Worm (Caenorhabditis elegans) whole organism, L3 larva: ENCODE data around the gene F37A8.1.

ENCODE experiments used
- R02D3.7 ChIP-seq: fragments of 150-350 bp; optimal IDR thresholded peaks from 2 replicates; lab custom pipeline; 2014; ENCODE audit warnings: missing biosample characterization, missing genetic modification characterization
- ZK546.5 ChIP-seq: sonication (generic microtip); optimal IDR thresholded peaks from 2 replicates; lab custom pipeline; 2017; ENCODE audit warnings: missing biosample characterization, missing genetic modification characterization
- ama-1 ChIP-seq: fragments of 150-350 bp; optimal IDR thresholded peaks from 2 replicates; lab custom pipeline; 2018
- ceh-16 ChIP-seq: sonication (generic microtip); optimal IDR thresholded peaks from 2 replicates; lab custom pipeline; 2017; ENCODE audit warnings: missing biosample characterization, missing genetic modification characterization
- ceh-9 ChIP-seq: sonication (generic microtip); optimal IDR thresholded peaks from 2 replicates; lab custom pipeline; 2018; ENCODE audit warnings: missing biosample characterization, missing genetic modification characterization
- daf-12 ChIP-seq: fragments of 150-350 bp; optimal IDR thresholded peaks from 2 replicates; lab custom pipeline; 2014; ENCODE audit warnings: missing biosample characterization, missing genetic modification reagents, missing genetic modification characterization
- egl-27 ChIP-seq: sonication (generic microtip); optimal IDR thresholded peaks from 4 replicates; lab custom pipeline; 2017; ENCODE audit warnings: missing biosample characterization, missing genetic modification reagents, missing genetic modification characterization
- egl-5 ChIP-seq: fragments of 150-350 bp; optimal IDR thresholded peaks from 2 replicates; lab custom pipeline; 2017; ENCODE audit warnings: missing biosample characterization, missing genetic modification reagents, missing genetic modification characterization, inconsistent platforms
- elt-1 ChIP-seq: fragments of 150-350 bp; optimal IDR thresholded peaks from 2 replicates; lab custom pipeline; 2014; ENCODE audit warnings: missing biosample characterization, missing genetic modification characterization
- elt-2 ChIP-seq: sonication (generic microtip); optimal IDR thresholded peaks from 2 replicates; lab custom pipeline; 2016; ENCODE audit warnings: missing genetic modification reagents, mild to moderate bottlenecking, missing genetic modification characterization, missing compliant biosample characterization
- elt-3 ChIP-seq, 3 experiments: fragments of 150-350 bp in 1 of 3; sonication (generic microtip) in 2 of 3; optimal IDR thresholded peaks; 2 replicates in 2 of 3; 4 replicates in 1 of 3; lab custom pipeline; 2014 to 2017; ENCODE audit warnings: missing biosample characterization in 3 of 3, missing genetic modification characterization in 3 of 3
- eor-1 ChIP-seq, 2 experiments: fragments of 150-350 bp; optimal IDR thresholded peaks; 2 replicates each; lab custom pipeline; 2014 to 2018; ENCODE audit warnings: missing biosample characterization in 2 of 2, missing genetic modification characterization in 2 of 2
- fos-1 ChIP-seq: fragments of 150-350 bp; optimal IDR thresholded peaks from 2 replicates; lab custom pipeline; 2014; ENCODE audit warnings: missing biosample characterization, missing genetic modification characterization
- hmg-11 ChIP-seq: sonication (generic microtip); optimal IDR thresholded peaks from 2 replicates; lab custom pipeline; 2016; ENCODE audit warnings: missing genetic modification characterization, missing compliant biosample characterization
- jun-1 ChIP-seq: fragments of 150-350 bp; optimal IDR thresholded peaks from 2 replicates; lab custom pipeline; 2014; ENCODE audit warnings: missing biosample characterization, missing genetic modification reagents, missing genetic modification characterization
- lin-15B ChIP-seq: fragments of 150-350 bp; optimal IDR thresholded peaks from 2 replicates; lab custom pipeline; 2014; ENCODE audit warnings: missing biosample characterization, missing genetic modification characterization
- lsy-12 ChIP-seq: sonication (generic microtip); optimal IDR thresholded peaks from 2 replicates; lab custom pipeline; 2016; ENCODE audit warnings: mild to moderate bottlenecking, missing genetic modification characterization, missing compliant biosample characterization
- nfya-1 ChIP-seq: sonication (generic microtip); optimal IDR thresholded peaks from 2 replicates; lab custom pipeline; 2017; ENCODE audit warnings: missing genetic modification characterization, mild to moderate bottlenecking, missing compliant biosample characterization, antibody characterized with exemption, moderate library complexity; ENCODE audit not compliant: insufficient read depth
- nhr-11 ChIP-seq: fragments of 150-350 bp; optimal IDR thresholded peaks from 2 replicates; lab custom pipeline; 2014; ENCODE audit warnings: missing biosample characterization, missing genetic modification characterization
- nhr-12 ChIP-seq: fragments of 150-350 bp; optimal IDR thresholded peaks from 2 replicates; lab custom pipeline; 2014; ENCODE audit warnings: missing biosample characterization, missing genetic modification characterization
- nhr-237 ChIP-seq: fragments of 150-350 bp; optimal IDR thresholded peaks from 2 replicates; lab custom pipeline; 2014; ENCODE audit warnings: missing biosample characterization, missing genetic modification characterization
- nhr-25 ChIP-seq: sonication (generic microtip); optimal IDR thresholded peaks from 2 replicates; lab custom pipeline; 2017; ENCODE audit warnings: missing biosample characterization, missing genetic modification characterization
- nhr-28 ChIP-seq: fragments of 150-350 bp; optimal IDR thresholded peaks from 2 replicates; lab custom pipeline; 2014; ENCODE audit warnings: missing biosample characterization, missing genetic modification characterization
- nhr-43 ChIP-seq: sonication (generic microtip); optimal IDR thresholded peaks from 2 replicates; lab custom pipeline; 2016; ENCODE audit warnings: mild to moderate bottlenecking, missing genetic modification characterization, missing compliant biosample characterization; ENCODE audit not compliant: poor library complexity, severe bottlenecking
- nhr-67 ChIP-seq: fragments of 150-350 bp; optimal IDR thresholded peaks from 2 replicates; lab custom pipeline; 2014; ENCODE audit warnings: missing biosample characterization, missing genetic modification characterization
- pha-4 ChIP-seq: fragments of 150-350 bp; optimal IDR thresholded peaks from 2 replicates; lab custom pipeline; 2014; ENCODE audit warnings: missing biosample characterization, missing genetic modification reagents, missing genetic modification characterization
- pqm-1 ChIP-seq: fragments of 150-350 bp; optimal IDR thresholded peaks from 2 replicates; lab custom pipeline; 2017; ENCODE audit warnings: missing biosample characterization, missing genetic modification characterization, inconsistent platforms
- sea-2 ChIP-seq: fragments of 150-350 bp; sonication (generic microtip); optimal IDR thresholded peaks from 4 replicates; lab custom pipeline; 2014; ENCODE audit warnings: missing biosample characterization, missing genetic modification reagents, missing genetic modification characterization
- skn-1 ChIP-seq: fragments of 150-350 bp; optimal IDR thresholded peaks from 2 replicates; lab custom pipeline; 2014; ENCODE audit warnings: missing biosample characterization, missing genetic modification characterization
- tbx-2 ChIP-seq: sonication (generic microtip); optimal IDR thresholded peaks from 2 replicates; lab custom pipeline; 2016; ENCODE audit warnings: mild to moderate bottlenecking, missing genetic modification characterization, missing compliant biosample characterization
- unc-62 ChIP-seq: fragments of 150-350 bp; sonication (generic microtip); optimal IDR thresholded peaks from 4 replicates; lab custom pipeline; 2014; ENCODE audit warnings: missing biosample characterization, missing genetic modification reagents, missing genetic modification characterization
- ztf-4 ChIP-seq: fragments of 150-350 bp; optimal IDR thresholded peaks from 2 replicates; lab custom pipeline; 2014; ENCODE audit warnings: missing biosample characterization, missing genetic modification characterization

Gene F37A8.1

DNA sequence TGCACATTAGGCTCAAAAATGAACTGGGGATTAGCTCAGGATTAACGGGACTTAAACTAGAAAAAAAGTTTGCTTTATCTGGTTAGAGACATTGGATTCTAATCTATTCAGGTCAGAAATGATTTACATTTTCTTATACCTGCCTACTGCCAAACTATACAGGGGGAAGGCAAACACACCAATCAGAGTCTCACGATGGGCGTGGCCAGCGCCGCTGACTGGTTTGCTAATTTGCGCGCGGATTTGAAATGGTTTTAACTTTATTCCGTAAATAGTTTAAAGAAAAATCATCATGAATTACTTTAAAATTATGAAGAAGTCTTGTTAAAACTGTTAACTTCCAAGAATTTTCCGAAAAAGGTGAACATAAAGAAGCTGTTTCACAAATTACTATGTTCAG lies 29.9 kb upstream of the F37A8.1 start:
- no peak for TF ChIP-seq unc-62 (GFP tag; lab: Kevin White, UChicago)
- peak; percentile 84 for TF ChIP-seq nfya-1 (tag; lab: Kevin White, UChicago)
- TF ChIP-seq, all 47 proteins: peak for 1

- TF ChIP-seq hmg-11 (tag; lab: Kevin White, UChicago) (peak; percentile 62), nhr-28 (tag; lab: Kevin White, UChicago) (no peak), nfya-1 (tag; lab: Kevin White, UChicago) (peak; percentile 39), lin-15B (tag; lab: Kevin White, UChicago) (peak; percentile 40)
Observed at ce11 chrIII:3898850-3899249, 29.4 kb upstream of the F37A8.1 start.

ce11 chrIII:3901542-3901941 lies 26.7 kb upstream of the F37A8.1 start, which contains the start of gene tir-1:
TSS of gene tir-1 (minus strand) at chrIII:3901642.
- TF ChIP-seq elt-3 (tag; optimal IDR thresholded peaks at IDR 0.05; lab: Kevin White, UChicago) (no peak), nhr-25 (tag; lab: Kevin White, UChicago) (no peak), daf-12 (tag; lab: Kevin White, UChicago) (no peak), elt-1 (tag; lab: Kevin White, UChicago) (no peak), nhr-43 (tag; lab: Kevin White, UChicago) (no peak), ceh-16 (tag; lab: Kevin White, UChicago) (no peak), egl-27 (tag; lab: Kevin White, UChicago) (no peak), nhr-12 (no peak), ZK546.5 (no peak), tbx-2 (tag; lab: Kevin White, UChicago) (no peak), elt-2 (tag; lab: Kevin White, UChicago) (no peak), pqm-1 (tag; lab: Kevin White, UChicago) (no peak)
- TF ChIP-seq, all 47 proteins: peak for 0

- TF ChIP-seq pqm-1 (tag; lab: Kevin White, UChicago): no peak
- no peak for TF ChIP-seq nhr-12
- TF ChIP-seq nfya-1 (tag; lab: Kevin White, UChicago): peak; percentile 13
- TF ChIP-seq lsy-12 (tag; lab: Kevin White, UChicago): peak; percentile 40
- TF ChIP-seq fos-1 (tag; lab: Kevin White, UChicago): no peak
- TF ChIP-seq hmg-11 (tag; lab: Kevin White, UChicago): no peak
- no peak for TF ChIP-seq R02D3.7 (tag; lab: Kevin White, UChicago)
- TF ChIP-seq elt-2 (tag; lab: Kevin White, UChicago): peak; percentile 11
- TF ChIP-seq egl-5 (tag; lab: Kevin White, UChicago): no peak
- TF ChIP-seq eor-1 (tag; optimal IDR thresholded peaks at IDR 0.05; lab: Kevin White, UChicago): no peak
- no peak for TF ChIP-seq sea-2 (GFP tag; lab: Kevin White, UChicago)
- TF ChIP-seq unc-62 (GFP tag; lab: Kevin White, UChicago): no peak
- TF ChIP-seq daf-12 (tag; lab: Kevin White, UChicago): no peak
- peak; percentile 12 for TF ChIP-seq nhr-43 (tag; lab: Kevin White, UChicago)
- TF ChIP-seq skn-1 (tag; lab: Kevin White, UChicago): no peak
- peak; percentile 83 for TF ChIP-seq ama-1 (lab: Kevin White, UChicago)
- TF ChIP-seq ceh-9 (tag; lab: Kevin White, UChicago): no peak
- no peak for TF ChIP-seq nhr-237 (tag; lab: Kevin White, UChicago)
- TF ChIP-seq ztf-4 (tag; lab: Kevin White, UChicago): peak; percentile 70
- TF ChIP-seq jun-1 (tag; lab: Kevin White, UChicago): no peak
Observed at ce11 chrIII:3902588-3903325, 25.5 kb upstream of the F37A8.1 start.

- no peak for TF ChIP-seq pha-4 (tag; lab: Kevin White, UChicago)
- TF ChIP-seq ceh-16 (tag; lab: Kevin White, UChicago): no peak
- no peak for TF ChIP-seq pqm-1 (tag; lab: Kevin White, UChicago)
- no peak for TF ChIP-seq ceh-9 (tag; lab: Kevin White, UChicago)
- TF ChIP-seq nhr-43 (tag; lab: Kevin White, UChicago): no peak
- no peak for TF ChIP-seq nhr-67 (tag; lab: Kevin White, UChicago)
- no peak for TF ChIP-seq ZK546.5
- TF ChIP-seq egl-5 (tag; lab: Kevin White, UChicago): no peak
- TF ChIP-seq nhr-25 (tag; lab: Kevin White, UChicago): no peak
- TF ChIP-seq unc-62 (GFP tag; lab: Kevin White, UChicago): no peak
- no peak for TF ChIP-seq nhr-11 (tag; lab: Kevin White, UChicago)
- no peak for TF ChIP-seq ama-1 (lab: Kevin White, UChicago)
- TF ChIP-seq R02D3.7 (tag; lab: Kevin White, UChicago): no peak
- no peak for TF ChIP-seq jun-1 (tag; lab: Kevin White, UChicago)
Observed at ce11 chrIII:3906481-3906880, 21.8 kb upstream of the F37A8.1 start.
